Fruit fly (Drosophila melanogaster) Kc167 (cell line): ENCODE measurements around the gene PXo.

Experiments used
- Myc ChIP-seq: fragments of >200 bp; optimal IDR thresholded peaks from 2 replicates; lab custom pipeline; 2017; ENCODE audit warnings: missing external identifiers
- Sin3A ChIP-seq: fragments of >200 bp; optimal IDR thresholded peaks from 2 replicates; lab custom pipeline; 2018; ENCODE audit warnings: missing external identifiers
- h ChIP-seq: fragments of >200 bp; optimal IDR thresholded peaks from 3 replicates; lab custom pipeline; 2018; ENCODE audit warnings: missing external identifiers
- insv ChIP-seq: fragments of >200 bp; optimal IDR thresholded peaks from 3 replicates; lab custom pipeline; 2018; ENCODE audit warnings: missing external identifiers
- psq ChIP-seq: fragments of >200 bp; optimal IDR thresholded peaks from 2 replicates; lab custom pipeline; 2017; ENCODE audit warnings: missing external identifiers
- ttk ChIP-seq: sonication (Bioruptor generic); optimal IDR thresholded peaks from 2 replicates; lab custom pipeline; 2017; ENCODE audit warnings: missing external identifiers

PXo gene

DNA sequence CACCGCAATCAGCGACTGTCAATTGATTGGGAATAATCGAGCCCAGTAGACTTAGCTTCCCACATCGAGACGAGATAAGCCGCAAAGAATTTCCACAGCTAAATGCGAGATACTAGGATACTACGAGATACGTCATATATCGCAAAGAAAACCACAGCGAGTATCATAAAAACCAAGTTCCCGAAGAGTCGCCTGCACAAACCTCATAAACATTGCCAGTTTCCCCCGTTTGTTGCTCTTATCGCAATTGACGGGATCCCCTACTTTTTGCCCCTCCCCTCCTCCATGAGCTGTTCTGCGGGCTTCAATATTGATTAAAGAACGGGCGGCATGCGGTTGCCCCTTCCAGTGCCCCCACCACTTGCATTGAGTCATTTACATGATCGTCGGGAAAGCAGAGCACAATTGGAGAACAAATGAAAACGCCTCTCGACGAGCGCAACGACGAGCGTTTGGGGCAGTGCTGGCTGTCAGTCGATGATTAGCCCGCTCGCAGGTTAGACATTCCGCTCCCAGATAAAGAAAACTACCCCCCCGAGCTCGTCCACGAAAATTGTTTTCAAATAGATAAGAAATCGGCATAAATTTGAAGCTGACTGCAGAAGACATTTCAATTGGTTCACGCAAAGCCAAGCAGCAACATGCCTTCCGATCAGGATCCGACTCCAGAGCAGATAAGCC is 1.0 kb upstream of the PXo start, which contains the start of gene CG32407:
Gene CG32407, plus strand, starts transcription at position 51 of the 681 bp plus-strand sequence.
- TF ChIP-seq insv (lab: Kevin White, UChicago) (no peak), psq (lab: Kevin White, UChicago) (no peak), Myc (lab: Kevin White, UChicago) (no peak), Sin3A (lab: Kevin White, UChicago) (no peak), h (lab: Kevin White, UChicago) (no peak), ttk (lab: Kevin White, UChicago) (no peak)

dm6 chr3L:5920778-5921177 is 338 bp downstream of the PXo start:
- no peak for TF ChIP-seq ttk (lab: Kevin White, UChicago)
- TF ChIP-seq h (lab: Kevin White, UChicago): no peak
- no peak for TF ChIP-seq psq (lab: Kevin White, UChicago)

dm6 chr3L:5907077-5907476 is 14.0 kb downstream of the PXo start, which contains the start of gene CG13288:
TSS of gene CG13288 (plus strand) at chr3L:5907381.
- TF ChIP-seq Sin3A (lab: Kevin White, UChicago) (no peak), ttk (lab: Kevin White, UChicago) (no peak), insv (lab: Kevin White, UChicago) (no peak), Myc (lab: Kevin White, UChicago) (no peak), h (lab: Kevin White, UChicago) (no peak), psq (lab: Kevin White, UChicago) (no peak)

DNA sequence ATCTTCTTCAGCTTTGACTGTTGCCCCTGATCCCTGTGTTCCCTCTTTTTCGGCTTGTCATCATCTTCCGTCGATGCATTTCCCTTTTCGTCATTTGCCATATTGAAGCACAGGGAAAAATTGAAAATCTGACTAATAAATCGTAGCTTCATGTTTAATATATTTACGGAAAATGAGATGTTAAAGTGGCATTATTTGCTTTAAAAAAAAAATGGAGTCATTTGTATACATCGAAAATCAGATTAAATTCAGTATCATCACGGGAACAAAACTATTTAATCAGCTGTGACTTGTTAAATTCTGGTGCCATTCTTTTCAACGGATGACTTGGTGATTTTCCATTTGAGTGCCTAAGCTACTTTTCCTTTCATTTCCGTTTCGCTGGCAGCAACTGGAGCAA is 14.5 kb downstream of the PXo start, which contains the start of gene CG10486:
Gene CG10486, minus strand, starts transcription at position 101 of the 400 bp plus-strand sequence.
- TF ChIP-seq h (lab: Kevin White, UChicago): no peak

- TF ChIP-seq ttk (lab: Kevin White, UChicago): no peak
- TF ChIP-seq psq (lab: Kevin White, UChicago): no peak
- no peak for TF ChIP-seq h (lab: Kevin White, UChicago)
- TF ChIP-seq insv (lab: Kevin White, UChicago): no peak
- TF ChIP-seq Myc (lab: Kevin White, UChicago): no peak
- no peak for TF ChIP-seq Sin3A (lab: Kevin White, UChicago)
Observed at dm6 chr3L:5903955-5904354, 17.2 kb downstream of the PXo start, which contains the start of gene CG32413. TSS of gene CG32413 (minus strand) at chr3L:5904055.

DNA sequence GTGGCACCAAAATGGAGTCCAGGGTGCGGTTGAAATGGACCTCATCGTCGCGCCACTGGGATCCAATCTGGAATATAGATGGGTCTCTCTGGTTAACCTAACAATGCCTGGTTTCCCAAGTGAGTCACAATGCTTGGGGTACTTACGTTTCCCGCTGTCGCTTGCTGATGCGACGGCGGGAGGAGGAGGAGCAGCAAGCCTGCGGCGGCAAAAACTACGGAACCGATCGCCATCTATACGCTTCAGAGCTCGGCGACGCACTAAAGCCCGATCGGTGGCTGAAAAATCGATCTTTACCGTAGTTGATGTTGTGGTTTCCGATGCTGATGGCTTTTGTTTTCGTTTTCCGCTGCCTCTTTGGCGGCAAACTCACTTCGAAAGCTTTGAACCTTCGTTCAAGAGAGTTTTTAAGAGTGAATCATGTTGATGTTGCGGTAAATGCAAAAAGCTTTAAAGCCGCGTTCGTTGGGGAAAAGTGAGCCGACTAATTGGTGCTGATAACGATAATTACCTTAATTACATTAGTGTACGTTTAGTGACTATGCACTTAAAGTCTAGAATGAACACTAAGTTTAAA is 18.8 kb downstream of the PXo start, which contains the start of gene QC:
Gene QC, minus strand, starts transcription at position 268 of the 577 bp plus-strand sequence.
- no peak for TF ChIP-seq Myc (lab: Kevin White, UChicago)
- no peak for TF ChIP-seq ttk (lab: Kevin White, UChicago)
- no peak for TF ChIP-seq insv (lab: Kevin White, UChicago)
- TF ChIP-seq psq (lab: Kevin White, UChicago): no peak
- TF ChIP-seq h (lab: Kevin White, UChicago): no peak
- no peak for TF ChIP-seq Sin3A (lab: Kevin White, UChicago)

DNA sequence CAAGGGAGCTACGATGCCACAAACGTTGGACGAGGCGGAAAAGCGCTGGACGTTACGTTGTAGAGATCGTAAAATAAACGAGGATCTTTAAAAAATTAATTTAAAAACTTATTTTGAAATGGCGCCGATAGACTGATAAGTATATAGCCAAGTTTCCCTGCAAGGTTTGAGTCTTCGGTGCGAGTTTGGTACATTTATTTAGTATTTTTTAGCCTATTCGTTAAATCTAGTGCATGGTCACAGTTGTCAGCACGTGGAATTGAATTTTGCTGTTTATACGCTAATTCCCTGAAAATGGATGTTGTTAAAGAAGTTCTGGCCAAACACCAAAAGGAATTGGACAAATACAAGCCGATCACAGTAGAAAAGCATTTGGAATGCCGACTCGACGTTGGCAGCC is 21.8 kb downstream of the PXo start, which contains the start of gene CG32409:
Gene CG32409, plus strand, starts transcription at position 224 of the 400 bp plus-strand sequence.
- TF ChIP-seq Sin3A (lab: Kevin White, UChicago) (no peak), ttk (lab: Kevin White, UChicago) (no peak), insv (lab: Kevin White, UChicago) (no peak), psq (lab: Kevin White, UChicago) (no peak), h (lab: Kevin White, UChicago) (no peak), Myc (lab: Kevin White, UChicago) (no peak)

dm6 chr3L:5897228-5897688 is 23.9 kb downstream of the PXo start, which contains the start of the genes PolE2 and CG5592:
TSS of gene PolE2 (minus strand) at chr3L:5897435.
TSS of gene CG5592 (plus strand) at chr3L:5897638.
- TF ChIP-seq Myc (lab: Kevin White, UChicago) (no peak), h (lab: Kevin White, UChicago) (no peak), psq (lab: Kevin White, UChicago) (no peak), insv (lab: Kevin White, UChicago) (no peak)

DNA sequence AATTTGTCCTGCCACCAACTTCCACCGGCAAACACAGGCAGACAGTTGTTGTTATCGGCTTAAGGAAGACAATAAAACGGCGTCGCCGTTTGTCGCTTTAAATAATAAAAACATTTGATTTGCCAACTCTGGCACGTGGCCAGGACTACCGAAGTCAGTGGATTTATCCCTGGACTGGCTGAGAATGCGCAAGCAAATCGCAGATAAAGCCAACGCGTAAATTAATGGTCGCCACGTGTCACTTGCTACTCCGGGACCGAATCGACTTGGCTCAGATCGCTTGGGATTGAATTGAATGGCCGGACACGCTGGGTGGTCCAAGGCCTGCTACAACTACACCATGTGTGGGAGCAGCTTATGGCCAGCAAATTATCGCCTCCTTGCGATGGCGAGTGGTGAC is 28.1 kb downstream of the PXo start:
- TF ChIP-seq Sin3A (lab: Kevin White, UChicago) (no peak), h (lab: Kevin White, UChicago) (no peak), insv (lab: Kevin White, UChicago) (no peak), ttk (lab: Kevin White, UChicago) (no peak), psq (lab: Kevin White, UChicago) (no peak)

DNA sequence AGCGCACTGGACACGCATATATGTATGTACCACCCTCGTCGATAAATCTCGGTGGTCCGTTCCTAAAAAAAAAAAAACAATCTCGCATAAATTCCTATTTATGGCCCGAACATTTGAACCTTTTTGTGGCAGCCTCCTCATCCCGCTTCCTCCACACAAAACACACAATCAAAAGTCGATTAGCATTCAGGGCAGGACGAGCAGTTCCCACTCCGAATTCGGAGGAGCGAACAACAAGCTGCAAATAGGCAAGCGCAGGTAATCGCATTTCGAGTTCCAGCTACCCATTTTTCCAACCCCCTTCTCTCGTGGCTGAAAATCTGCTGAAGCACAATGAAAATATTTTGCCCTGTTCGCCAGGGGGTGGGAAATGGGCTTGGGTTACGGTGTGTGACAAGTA is 29.3 kb downstream of the PXo start:
- TF ChIP-seq h (lab: Kevin White, UChicago) (no peak), psq (lab: Kevin White, UChicago) (no peak), insv (lab: Kevin White, UChicago) (no peak), Myc (lab: Kevin White, UChicago) (no peak), ttk (lab: Kevin White, UChicago) (no peak), Sin3A (lab: Kevin White, UChicago) (no peak)

- no peak for TF ChIP-seq ttk (lab: Kevin White, UChicago)
- no peak for TF ChIP-seq Sin3A (lab: Kevin White, UChicago)
- TF ChIP-seq Myc (lab: Kevin White, UChicago): no peak
- TF ChIP-seq psq (lab: Kevin White, UChicago): no peak
- no peak for TF ChIP-seq insv (lab: Kevin White, UChicago)
- TF ChIP-seq h (lab: Kevin White, UChicago): no peak
Observed at dm6 chr3L:5891114-5891513, 30.0 kb downstream of the PXo start.
